Worm (Caenorhabditis elegans): ENCODE results near the gene C07D10.5.

- TF ChIP-seq ceh-36 (tag; optimal IDR thresholded peaks at IDR 0.05) (no peak), hnd-1 (tag; optimal IDR thresholded peaks at IDR 0.05) (no peak)
These were observed 24.2 kb upstream of the C07D10.5 start for ce11 chrII:7357176-7357575.

Data from whole organism, early embryonic.